Worm (Caenorhabditis elegans): ENCODE results near the gene ugt-32.

ugt-32 gene

DNA sequence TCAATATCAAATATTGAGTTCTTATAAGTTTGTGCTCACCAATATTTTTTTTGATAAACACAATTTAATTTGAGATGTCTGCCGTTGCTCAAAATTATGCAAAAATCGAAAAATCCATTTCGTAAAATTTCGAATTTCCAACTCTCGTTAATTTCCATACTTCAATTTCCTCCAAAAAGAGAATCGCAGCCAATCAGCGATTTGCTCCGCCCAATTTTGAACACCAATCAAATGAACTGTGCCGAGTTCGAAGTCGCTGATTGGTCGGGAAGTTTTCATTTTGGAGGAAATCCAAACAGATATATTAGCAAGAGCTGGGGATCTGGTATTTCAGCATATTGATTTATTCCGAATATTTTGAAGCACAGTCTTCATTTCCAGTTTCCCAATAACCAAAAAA is 36.0 kb downstream of the ugt-32 start:
- TF ChIP-seq lin-39 (tag; optimal IDR thresholded peaks at IDR 0.05) = no peak
- TF ChIP-seq nhr-76 (tag; optimal IDR thresholded peaks at IDR 0.05) = no peak
- no peak for TF ChIP-seq gei-8 (GFP tag; optimal IDR thresholded peaks at IDR 0.05)
- TF ChIP-seq nhr-28 (tag; optimal IDR thresholded peaks at IDR 0.05) = no peak
- no peak for TF ChIP-seq madf-9 (GFP tag; conservative IDR thresholded peaks at IDR 0.05)
- no peak for TF ChIP-seq D1046.2 (GFP tag; IDR thresholded peaks at IDR 0.05)
- TF ChIP-seq pha-4 (GFP tag; IDR thresholded peaks at IDR 0.05) = no peak
- no peak for TF ChIP-seq pha-4 (tag; optimal IDR thresholded peaks at IDR 0.05)
- no peak for TF ChIP-seq ceh-62 (tag; optimal IDR thresholded peaks at IDR 0.05)
- TF ChIP-seq hmg-1.1 (GFP tag; IDR thresholded peaks at IDR 0.05) = no peak
- TF ChIP-seq zag-1 (tag; optimal IDR thresholded peaks at IDR 0.05) = no peak
- TF ChIP-seq ceh-20 (GFP tag; IDR thresholded peaks at IDR 0.05) = no peak
- no peak for TF ChIP-seq tag-97 (GFP tag; IDR thresholded peaks at IDR 0.05)
- no peak for TF ChIP-seq lin-38 (GFP tag; IDR thresholded peaks at IDR 0.05)
- TF ChIP-seq unc-62 (GFP tag; optimal IDR thresholded peaks at IDR 0.05 in 1 of 2) = no peak
- no peak for TF ChIP-seq unc-62 (tag; optimal IDR thresholded peaks at IDR 0.05)
- no peak for TF ChIP-seq F44E2.7 (GFP tag; IDR thresholded peaks at IDR 0.05)
- TF ChIP-seq Y75B8A.6 (GFP tag; IDR thresholded peaks at IDR 0.05) = no peak

DNA sequence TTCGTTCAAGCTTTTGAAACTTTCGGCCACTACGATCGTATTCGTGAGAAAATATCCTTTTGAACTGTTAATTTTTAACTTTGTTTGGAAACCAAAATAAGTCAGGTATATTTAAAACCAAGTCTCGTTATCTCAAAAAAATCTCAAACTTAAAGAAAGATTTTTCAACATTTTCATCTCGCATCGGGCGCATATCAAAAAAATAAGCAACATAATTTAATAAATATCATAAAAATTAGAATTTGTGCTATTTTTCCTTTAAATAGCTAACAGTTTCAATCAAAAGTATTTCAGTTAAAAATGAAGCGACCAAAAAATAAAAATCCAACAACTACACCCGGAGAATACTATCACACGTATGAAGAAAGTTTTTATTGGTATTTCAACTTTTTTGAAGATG is 37.8 kb downstream of the ugt-32 start, which contains the start of gene srw-7:
TSS of gene srw-7 (plus strand) at position 301 of the 400 bp plus-strand sequence.
- TF ChIP-seq sdz-12 (GFP tag; optimal IDR thresholded peaks at IDR 0.05) = no peak
- no peak for TF ChIP-seq nhr-48 (tag; optimal IDR thresholded peaks at IDR 0.05)
- no peak for TF ChIP-seq zip-2 (tag; optimal IDR thresholded peaks at IDR 0.05)
- TF ChIP-seq madf-5 (GFP tag; IDR thresholded peaks at IDR 0.05) = no peak
- no peak for TF ChIP-seq T20F7.1 (GFP tag; optimal IDR thresholded peaks at IDR 0.05)
- TF ChIP-seq saeg-2 (GFP tag; IDR thresholded peaks at IDR 0.05) = no peak
- TF ChIP-seq mdl-1 (tag; optimal IDR thresholded peaks at IDR 0.05) = no peak
- TF ChIP-seq nhr-102 (tag; optimal IDR thresholded peaks at IDR 0.05) = no peak
- TF ChIP-seq aha-1 (tag) = no peak

DNA sequence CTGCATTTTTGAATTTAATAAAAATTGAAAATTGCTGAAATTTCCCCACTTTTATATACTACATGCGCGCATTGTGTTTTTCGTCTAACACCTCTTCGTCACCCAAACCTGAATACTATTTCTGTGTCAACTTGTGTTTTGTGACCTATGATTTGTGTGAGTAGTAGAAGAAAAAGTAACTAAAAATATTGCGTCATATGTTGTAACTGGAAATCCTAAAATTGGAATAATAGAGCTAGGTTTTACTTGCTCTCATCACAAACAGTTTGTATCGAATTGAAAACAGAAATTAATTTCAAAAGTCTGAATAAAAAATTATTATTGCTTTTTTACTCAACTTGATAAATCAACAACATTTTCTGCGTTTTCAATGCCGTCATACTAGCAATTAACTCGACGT is 38.3 kb downstream of the ugt-32 start, which contains the start of gene R08F11.4:
TSS of gene R08F11.4 (minus strand) at position 29 of the 400 bp plus-strand sequence.
- TF ChIP-seq vab-7 (GFP tag; IDR thresholded peaks at IDR 0.05) (no peak), pqm-1 (tag; optimal IDR thresholded peaks at IDR 0.05) (peak; percentile 48), hlh-11 (tag; optimal IDR thresholded peaks at IDR 0.05) (no peak), daf-16 (GFP tag; optimal IDR thresholded peaks at IDR 0.05) (no peak), daf-16 (tag; optimal IDR thresholded peaks at IDR 0.05) (no peak), nhr-28 (tag; optimal IDR thresholded peaks at IDR 0.05) (peak; percentile 81), ztf-7 (tag; optimal IDR thresholded peaks at IDR 0.05) (peak; percentile 95), T20F7.1 (GFP tag; optimal IDR thresholded peaks at IDR 0.05) (no peak), unc-62 (GFP tag; optimal IDR thresholded peaks at IDR 0.05 in 1 of 2) (peak in 1 of 2 experiments; percentile 54), unc-62 (tag; optimal IDR thresholded peaks at IDR 0.05) (no peak), aha-1 (tag) (peak; percentile 71), dpl-1 (GFP tag; optimal IDR thresholded peaks at IDR 0.05) (no peak), hmg-1.1 (GFP tag; IDR thresholded peaks at IDR 0.05) (no peak)

DNA sequence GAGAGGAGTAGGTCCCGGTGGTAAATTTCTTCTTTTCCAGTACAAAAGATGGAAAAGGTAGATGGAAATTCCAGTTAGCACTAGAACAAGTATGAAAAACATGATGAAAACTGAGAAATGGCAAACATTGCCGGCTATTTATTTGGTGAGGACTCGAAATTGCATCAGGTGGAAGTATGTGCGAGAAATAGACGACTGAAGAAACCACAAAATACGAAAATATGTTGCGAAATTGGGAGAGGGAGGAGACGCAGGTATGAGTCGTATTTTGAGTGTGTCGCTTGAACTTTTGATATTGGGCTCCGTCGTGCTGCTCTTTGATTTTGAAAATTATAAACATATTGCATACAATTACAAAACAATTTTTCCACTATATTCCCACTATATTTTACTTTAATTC is 40.5 kb downstream of the ugt-32 start, which contains the start of gene cyp-33C8:
TSS of gene cyp-33C8 (minus strand) at position 200 of the 400 bp plus-strand sequence.
- TF ChIP-seq hif-1 (tag; optimal IDR thresholded peaks at IDR 0.05) = peak in 1 of 2 experiments; percentile 46
- TF ChIP-seq mxl-3 (GFP tag; optimal IDR thresholded peaks at IDR 0.05) = no peak
- TF ChIP-seq ceh-32 (tag; optimal IDR thresholded peaks at IDR 0.05; ENCODE audit: poor library complexity) = no peak
- no peak for TF ChIP-seq ceh-20 (GFP tag; IDR thresholded peaks at IDR 0.05)
- TF ChIP-seq daf-16 (GFP tag; optimal IDR thresholded peaks at IDR 0.05) = no peak
- peak; percentile 70 for TF ChIP-seq daf-16 (tag; optimal IDR thresholded peaks at IDR 0.05)
- no peak for TF ChIP-seq F26F4.8 (GFP tag; conservative IDR thresholded peaks at IDR 0.05)
- no peak for TF ChIP-seq daf-8 (GFP tag; IDR thresholded peaks at IDR 0.05)
- TF ChIP-seq nhr-11 (tag; optimal IDR thresholded peaks at IDR 0.05) = peak; percentile 63
- no peak for TF ChIP-seq daf-12 (tag; optimal IDR thresholded peaks at IDR 0.05)
- no peak for TF ChIP-seq daf-19 (GFP tag; conservative IDR thresholded peaks at IDR 0.05)
- no peak for TF ChIP-seq pha-4 (GFP tag; IDR thresholded peaks at IDR 0.05)
- peak; percentile 6 for TF ChIP-seq pha-4 (tag; optimal IDR thresholded peaks at IDR 0.05)
- no peak for TF ChIP-seq mep-1 (tag; optimal IDR thresholded peaks at IDR 0.05)
- peak; percentile 8 for TF ChIP-seq pqm-1 (tag; optimal IDR thresholded peaks at IDR 0.05)
- no peak for TF ChIP-seq Y105C5A.15 (GFP tag; IDR thresholded peaks at IDR 0.05)
- no peak for TF ChIP-seq madf-9 (GFP tag; conservative IDR thresholded peaks at IDR 0.05)
- TF ChIP-seq nhr-102 (tag; optimal IDR thresholded peaks at IDR 0.05) = peak; percentile 31
- peak; percentile 16 for TF ChIP-seq dpl-1 (GFP tag; optimal IDR thresholded peaks at IDR 0.05)
- TF ChIP-seq nhr-25 (tag; optimal IDR thresholded peaks at IDR 0.05; ENCODE audit: borderline replicate concordance, insufficient read depth) = no peak
- no peak for TF ChIP-seq F37D6.2 (tag; optimal IDR thresholded peaks at IDR 0.05)
- no peak for TF ChIP-seq F49E8.2 (tag; optimal IDR thresholded peaks at IDR 0.05; ENCODE audit: borderline replicate concordance)
